Worm (Caenorhabditis elegans) whole organism, L4 larva: ENCODE results near the gene F23G4.1.

Experiments used
- daf-16 ChIP-seq, 3 experiments: sonication (generic microtip); optimal IDR thresholded peaks; 2 replicates each; lab custom pipeline; 2016 to 2017; ENCODE audit warnings: missing genetic modification characterization in 3 of 3, missing genetic modification reagents in 3 of 3, mild to moderate bottlenecking in 2 of 3, missing compliant biosample characterization in 2 of 3, missing biosample characterization in 1 of 3, moderate library complexity in 1 of 3
- unc-62 ChIP-seq, 3 experiments: fragments of 150-350 bp in 1 of 3; sonication (generic microtip); optimal IDR thresholded peaks in 2 of 3; peaks in 1 of 3; 1 replicate in 1 of 3; 2 replicates in 2 of 3; lab custom pipeline; 2014 to 2017; ENCODE audit warnings: missing biosample characterization in 3 of 3, missing genetic modification characterization in 3 of 3, missing genetic modification reagents in 3 of 3, missing genotype in 1 of 3

- TF ChIP-seq unc-62 (GFP tag; optimal IDR thresholded peaks at IDR 0.05 in 1 of 2; lab: Kevin White, UChicago) (no peak), unc-62 (tag; optimal IDR thresholded peaks at IDR 0.05; lab: Kevin White, UChicago) (no peak), daf-16 (GFP tag; optimal IDR thresholded peaks at IDR 0.05; lab: Kevin White, UChicago) (no peak), daf-16 (tag; optimal IDR thresholded peaks at IDR 0.05; lab: Kevin White, UChicago) (no peak)
Observed at ce11 chrX:6572987-6573386, 30.0 kb downstream of the F23G4.1 start.
